Fruit fly (Drosophila melanogaster) whole organism, embryonic: ENCODE results near the gene CG14234.
A peak's percentile ranks its signal among the peaks of the same experiment; 100 is the strongest.

ENCODE experiments used
- Adf1 ChIP-seq: fragments of 200-800 bp; sonication (Bioruptor generic); IDR thresholded peaks from 2 replicates; pipeline ENCODE4 v1.3.6; 2022; ENCODE audit warnings: missing biosample characterization, missing genetic modification characterization
- B-H1 ChIP-seq: fragments of 200-800 bp; sonication (Bioruptor generic); IDR thresholded peaks from 3 replicates; pipeline ENCODE4 v1.3.6; 2022; ENCODE audit warnings: missing biosample characterization, missing genetic modification characterization
- CG12299 ChIP-seq: fragments of 200-800 bp; sonication (Bioruptor generic); optimal IDR thresholded peaks from 2 replicates; lab custom pipeline; 2018; ENCODE audit warnings: missing biosample characterization, mild to moderate bottlenecking, missing genetic modification characterization
- CG12769 ChIP-seq: fragments of 200-800 bp; sonication (Bioruptor generic); optimal IDR thresholded peaks from 2 replicates; lab custom pipeline; 2019; ENCODE audit warnings: missing biosample characterization, mild to moderate bottlenecking, missing genetic modification characterization, moderate library complexity
- CG13775 ChIP-seq: fragments of 200-800 bp; sonication (Bioruptor generic); optimal IDR thresholded peaks from 3 replicates; lab custom pipeline; 2017; ENCODE audit warnings: missing biosample characterization, mild to moderate bottlenecking, missing genetic modification characterization
- CG14014 ChIP-seq: fragments of 200-800 bp; sonication (Bioruptor generic); IDR thresholded peaks from 2 replicates; pipeline ENCODE4 v1.3.6; 2022; ENCODE audit warnings: missing biosample characterization, missing genetic modification characterization
- CG14050 ChIP-seq: fragments of 200-800 bp; sonication (Bioruptor generic); IDR thresholded peaks from 3 replicates; pipeline ENCODE4 v1.3.6; 2022; ENCODE audit warnings: missing biosample characterization, missing genetic modification characterization
- CG17612 ChIP-seq: fragments of 200-800 bp; sonication (Bioruptor generic); IDR thresholded peaks from 2 replicates; pipeline ENCODE4 v1.3.6; 2022; ENCODE audit warnings: missing biosample characterization, missing genetic modification characterization
- CG17802 ChIP-seq: fragments of 200-800 bp; sonication (Bioruptor generic); optimal IDR thresholded peaks from 2 replicates; lab custom pipeline; 2018; ENCODE audit warnings: missing biosample characterization, mild to moderate bottlenecking, missing genetic modification characterization, moderate library complexity
- CG1832 ChIP-seq: fragments of 200-800 bp; sonication (Bioruptor generic); optimal IDR thresholded peaks from 2 replicates; lab custom pipeline; 2017; ENCODE audit warnings: missing biosample characterization, mild to moderate bottlenecking, missing genetic modification characterization, inconsistent platforms
- CG30020 ChIP-seq: fragments of 200-800 bp; optimal IDR thresholded peaks from 2 replicates; lab custom pipeline; 2019; ENCODE audit warnings: missing biosample characterization, mild to moderate bottlenecking, missing genetic modification characterization, moderate library complexity
- CG30403 ChIP-seq: fragments of 200-800 bp; sonication (Bioruptor generic); optimal IDR thresholded peaks from 3 replicates; lab custom pipeline; 2016; ENCODE audit warnings: missing biosample characterization, missing genetic modification characterization
- CG32767 ChIP-seq: fragments of 200-800 bp; sonication (Bioruptor generic); IDR thresholded peaks from 2 replicates; pipeline ENCODE4 v1.3.6; 2022; ENCODE audit warnings: missing biosample characterization, missing genetic modification characterization
- CG3281 ChIP-seq: fragments of 200-800 bp; sonication (Bioruptor generic); optimal IDR thresholded peaks from 3 replicates; lab custom pipeline; 2017; ENCODE audit warnings: missing biosample characterization, mild to moderate bottlenecking, missing genetic modification characterization
- CG4360 ChIP-seq: fragments of 200-800 bp; sonication (Bioruptor generic); IDR thresholded peaks from 2 replicates; pipeline ENCODE4 v1.3.6; 2022; ENCODE audit warnings: missing biosample characterization, missing genetic modification characterization
- CG5180 ChIP-seq: fragments of 200-800 bp; sonication (Bioruptor generic); optimal IDR thresholded peaks from 3 replicates; lab custom pipeline; 2017; ENCODE audit warnings: missing biosample characterization, missing genetic modification characterization, mild to moderate bottlenecking, moderate library complexity, missing genetic modification reagents
- CG6683 ChIP-seq: fragments of 200-800 bp; sonication (Bioruptor generic); optimal IDR thresholded peaks from 2 replicates; lab custom pipeline; 2017; ENCODE audit warnings: missing biosample characterization, mild to moderate bottlenecking, missing genetic modification characterization, missing genetic modification reagents
- CG6854 ChIP-seq: fragments of 200-800 bp; sonication (Bioruptor generic); optimal IDR thresholded peaks from 3 replicates; lab custom pipeline; 2017; ENCODE audit warnings: missing biosample characterization, mild to moderate bottlenecking, missing genetic modification characterization
- CG7987 ChIP-seq: fragments of 200-800 bp; sonication (Bioruptor generic); optimal IDR thresholded peaks from 2 replicates; lab custom pipeline; 2018; ENCODE audit warnings: missing biosample characterization, mild to moderate bottlenecking, missing genetic modification characterization, moderate library complexity
- CG8478 ChIP-seq: fragments of >200 bp; optimal IDR thresholded peaks from 2 replicates; lab custom pipeline; 2018
- CG8765 ChIP-seq: fragments of 200-800 bp; sonication (Bioruptor generic); IDR thresholded peaks from 2 replicates; pipeline ENCODE4 v1.3.6; 2022; ENCODE audit warnings: missing biosample characterization, missing genetic modification characterization
- CG9437 ChIP-seq: fragments of 200-800 bp; sonication (Bioruptor generic); optimal IDR thresholded peaks from 2 replicates; lab custom pipeline; 2018; ENCODE audit warnings: missing biosample characterization, mild to moderate bottlenecking, missing genetic modification characterization
- CG9797 ChIP-seq: fragments of 200-800 bp; sonication (Bioruptor generic); optimal IDR thresholded peaks from 3 replicates; lab custom pipeline; 2018; ENCODE audit warnings: missing biosample characterization, mild to moderate bottlenecking, missing genetic modification characterization
- CG9932 ChIP-seq: fragments of 200-800 bp; sonication (Bioruptor generic); IDR thresholded peaks from 2 replicates; pipeline ENCODE4 v1.3.6; 2022; ENCODE audit warnings: missing biosample characterization, missing genetic modification characterization
- Dfd ChIP-seq, 2 experiments: fragments of >200 bp; optimal IDR thresholded peaks; 2 replicates each; lab custom pipeline; 2017; ENCODE audit warnings: missing biosample characterization in 2 of 2, missing genetic modification characterization in 2 of 2
- E2f1 ChIP-seq: fragments of 200-800 bp; sonication (Bioruptor generic); IDR thresholded peaks from 2 replicates; pipeline ENCODE4 v1.3.6; 2022; ENCODE audit warnings: missing biosample characterization, missing genetic modification characterization
- Hand ChIP-seq: fragments of 200-800 bp; sonication (Bioruptor generic); optimal IDR thresholded peaks from 2 replicates; lab custom pipeline; 2017; ENCODE audit warnings: mild to moderate bottlenecking, missing biosample characterization, missing genetic modification reagents, missing genetic modification characterization
- Hr39 ChIP-seq: fragments of >200 bp; optimal IDR thresholded peaks from 2 replicates; lab custom pipeline; 2017
- Max ChIP-seq: fragments of 200-800 bp; sonication (Bioruptor generic); optimal IDR thresholded peaks from 2 replicates; lab custom pipeline; 2016; ENCODE audit warnings: missing biosample characterization, mild to moderate bottlenecking, missing genetic modification characterization
- Six4 ChIP-seq: fragments of 200-800 bp; sonication (Bioruptor generic); optimal IDR thresholded peaks from 2 replicates; lab custom pipeline; 2016; ENCODE audit warnings: missing biosample characterization, missing genetic modification characterization
- Ssrp ChIP-seq: fragments of 200-800 bp; sonication (Bioruptor generic); optimal IDR thresholded peaks from 2 replicates; lab custom pipeline; 2018; ENCODE audit warnings: missing biosample characterization, mild to moderate bottlenecking, missing genetic modification characterization, moderate library complexity
- Trl ChIP-seq, 3 experiments: fragments of >200 bp in 2 of 3; fragments of 200-800 bp in 1 of 3; sonication (Bioruptor generic) in 1 of 3; optimal IDR thresholded peaks; 2 replicates in 1 of 3; 3 replicates in 2 of 3; lab custom pipeline; 2016 to 2017; ENCODE audit warnings: missing biosample characterization in 1 of 3, missing genetic modification characterization in 1 of 3
- bbx ChIP-seq: fragments of 200-800 bp; sonication (Bioruptor generic); IDR thresholded peaks from 2 replicates; pipeline ENCODE4 v1.3.6; 2022; ENCODE audit warnings: missing biosample characterization, missing genetic modification characterization; ENCODE audit not compliant: partially characterized antibody
- cato ChIP-seq: fragments of 200-800 bp; sonication (Bioruptor generic); optimal IDR thresholded peaks from 2 replicates; lab custom pipeline; 2016; ENCODE audit warnings: missing biosample characterization, missing genetic modification characterization, borderline replicate concordance
- caup ChIP-seq: fragments of 200-800 bp; sonication (Bioruptor generic); optimal IDR thresholded peaks from 3 replicates; lab custom pipeline; 2017; ENCODE audit warnings: missing biosample characterization, mild to moderate bottlenecking, missing genetic modification characterization, moderate library complexity; ENCODE audit not compliant: severe bottlenecking
- chinmo ChIP-seq: fragments of 200-800 bp; sonication (Bioruptor generic); IDR thresholded peaks from 4 replicates; pipeline ENCODE4 v1.3.6; 2022; ENCODE audit warnings: missing biosample characterization, missing genetic modification characterization; ENCODE audit not compliant: partially characterized antibody
- ci ChIP-seq: fragments of 200-800 bp; sonication (Bioruptor generic); IDR thresholded peaks from 3 replicates; pipeline ENCODE4 v1.3.6; 2022; ENCODE audit warnings: missing biosample characterization, missing genetic modification characterization
- dysf ChIP-seq: fragments of 200-800 bp; sonication (Bioruptor generic); IDR thresholded peaks from 3 replicates; pipeline ENCODE4 v1.3.6; 2022; ENCODE audit warnings: missing biosample characterization, missing genetic modification characterization
- her ChIP-seq: fragments of 200-800 bp; sonication (Bioruptor generic); optimal IDR thresholded peaks from 2 replicates; lab custom pipeline; 2016; ENCODE audit warnings: missing biosample characterization, missing genetic modification characterization
- nerfin-2 ChIP-seq: fragments of 200-800 bp; sonication (Bioruptor generic); IDR thresholded peaks from 2 replicates; pipeline ENCODE4 v1.3.6; 2022; ENCODE audit warnings: missing biosample characterization, missing genetic modification characterization; ENCODE audit not compliant: partially characterized antibody
- p53 ChIP-seq: fragments of 200-800 bp; sonication (Bioruptor generic); optimal IDR thresholded peaks from 2 replicates; lab custom pipeline; 2016; ENCODE audit warnings: missing biosample characterization, missing genetic modification characterization
- peb ChIP-seq: fragments of 200-800 bp; sonication (Bioruptor generic); IDR thresholded peaks from 2 replicates; pipeline ENCODE4 v1.3.6; 2022; ENCODE audit warnings: missing biosample characterization, missing genetic modification characterization
- prd ChIP-seq, 3 experiments: fragments of >200 bp in 2 of 3; fragments of 200-800 bp in 1 of 3; sonication (Bioruptor generic) in 1 of 3; optimal IDR thresholded peaks in 2 of 3; IDR thresholded peaks in 1 of 3; 2 replicates in 2 of 3; 3 replicates in 1 of 3; pipeline versions ENCODE4 v1.3.6 to Lab custom; 2017 to 2022; ENCODE audit warnings: missing biosample characterization in 1 of 3, missing genetic modification characterization in 1 of 3
- salm ChIP-seq: fragments of 200-800 bp; sonication (Bioruptor generic); optimal IDR thresholded peaks from 2 replicates; lab custom pipeline; 2018; ENCODE audit warnings: missing biosample characterization, mild to moderate bottlenecking, missing genetic modification characterization
- sim ChIP-seq: fragments of 200-800 bp; sonication (Bioruptor generic); IDR thresholded peaks from 2 replicates; pipeline ENCODE4 v1.3.6; 2022; ENCODE audit warnings: missing biosample characterization, missing genetic modification characterization
- ssp ChIP-seq: fragments of 200-800 bp; sonication (Bioruptor generic); IDR thresholded peaks from 2 replicates; pipeline ENCODE4 v1.3.6; 2022; ENCODE audit warnings: missing biosample characterization, missing genetic modification characterization
- toy ChIP-seq: fragments of 200-800 bp; sonication (Bioruptor generic); IDR thresholded peaks from 2 replicates; pipeline ENCODE4 v1.3.6; 2022; ENCODE audit warnings: missing biosample characterization, missing genetic modification characterization
- twi ChIP-seq: fragments of 200-800 bp; optimal IDR thresholded peaks from 2 replicates; lab custom pipeline; 2019; ENCODE audit warnings: missing biosample characterization, mild to moderate bottlenecking, missing genetic modification characterization, moderate library complexity

Gene CG14234

dm6 chrX:19711936-19712335 is 23.4 kb upstream of the CG14234 start:
- TF ChIP-seq dysf (GFP tag; lab: Robert Waterston, UW) (no peak), her (no peak), CG4360 (GFP tag; lab: Robert Waterston, UW) (peak; percentile 83), CG30020 (tag; lab: Kevin White, UChicago) (peak; percentile 28), CG17802 (tag; lab: Kevin White, UChicago) (peak; percentile 52), ssp (0 out of 2 replicates have a peak, but pooled peaks have one; percentile 25)

dm6 chrX:19712898-19713627 is 22.3 kb upstream of the CG14234 start, which contains the start of gene meso18E:
TSS of gene meso18E (minus strand) at chrX:19713045.
- TF ChIP-seq CG8765 (GFP tag; lab: Robert Waterston, UW) = no peak
- no peak for TF ChIP-seq B-H1
- TF ChIP-seq CG12769 (tag; lab: Kevin White, UChicago) = peak; percentile 86
- TF ChIP-seq CG6683 (GFP tag; lab: Kevin White, UChicago) = no peak
- no peak for TF ChIP-seq CG7987 (GFP tag; lab: Kevin White, UChicago)
- no peak for TF ChIP-seq Hand (GFP tag; lab: Kevin White, UChicago)
- no peak for TF ChIP-seq CG6854 (GFP tag; lab: Kevin White, UChicago)
- TF ChIP-seq cato (GFP tag; lab: Kevin White, UChicago) = no peak
- peak; percentile 19; the same call in 1 of the 2 replicates for TF ChIP-seq CG32767 (GFP tag; lab: Robert Waterston, UW)
- no peak for TF ChIP-seq salm
- peak; percentile 18 for TF ChIP-seq CG5180 (GFP tag; lab: Kevin White, UChicago)
- TF ChIP-seq CG9797 (GFP tag; lab: Kevin White, UChicago) = no peak
- TF ChIP-seq CG9437 (GFP tag; lab: Kevin White, UChicago) = no peak
- no peak for TF ChIP-seq sim (GFP tag; lab: Robert Waterston, UW)
- TF ChIP-seq Ssrp (tag; lab: Kevin White, UChicago) = no peak
- no peak for TF ChIP-seq CG12299 (tag; lab: Kevin White, UChicago)
- no peak for TF ChIP-seq CG13775 (GFP tag; lab: Kevin White, UChicago)
- 0 out of 4 replicates have a peak, but pooled peaks have one; percentile 7 for TF ChIP-seq chinmo
- TF ChIP-seq CG17612 (GFP tag; lab: Robert Waterston, UW) = no peak
- TF ChIP-seq CG8478 (lab: Kevin White, UChicago) = peak; percentile 68
- no peak for TF ChIP-seq Six4 (GFP tag; lab: Kevin White, UChicago)
- TF ChIP-seq twi (tag; lab: Kevin White, UChicago) = peak; percentile 91
- TF ChIP-seq Adf1 = peak; percentile 65
- no peak for TF ChIP-seq CG9932 (GFP tag; lab: Robert Waterston, UW)
- no peak for TF ChIP-seq bbx (GFP tag; lab: Robert Waterston, UW)
- peak in 1 of 2 experiments; percentile 48 for TF ChIP-seq Trl (optimal IDR thresholded peaks at IDR 0.05; lab: Kevin White, UChicago)
- no peak for TF ChIP-seq Trl (GFP tag; optimal IDR thresholded peaks at IDR 0.05; lab: Kevin White, UChicago)
- no peak for TF ChIP-seq prd (optimal IDR thresholded peaks at IDR 0.05; lab: Kevin White, UChicago)
- TF ChIP-seq prd (GFP tag; IDR thresholded peaks at IDR 0.05; lab: Robert Waterston, UW) = no peak
- no peak for TF ChIP-seq E2f1 (GFP tag; lab: Robert Waterston, UW)
- no peak for TF ChIP-seq p53 (GFP tag; lab: Kevin White, UChicago)
- TF ChIP-seq Dfd (GFP tag; optimal IDR thresholded peaks at IDR 0.05; lab: Kevin White, UChicago) = peak in 1 of 2 experiments; percentile 1
- no peak for TF ChIP-seq Max
- TF ChIP-seq CG1832 = no peak
- no peak for TF ChIP-seq CG3281 (GFP tag; lab: Kevin White, UChicago)
- TF ChIP-seq ci = no peak
- TF ChIP-seq peb (GFP tag; lab: Robert Waterston, UW) = no peak
- no peak for TF ChIP-seq ssp
- TF ChIP-seq CG14050 (GFP tag; lab: Robert Waterston, UW) = no peak
- TF ChIP-seq CG30403 (GFP tag; lab: Kevin White, UChicago) = no peak
- TF ChIP-seq CG14014 = no peak
- TF ChIP-seq caup (GFP tag; lab: Kevin White, UChicago) = no peak
- TF ChIP-seq nerfin-2 (GFP tag; lab: Robert Waterston, UW) = no peak
- TF ChIP-seq Hr39 (lab: Kevin White, UChicago) = peak; percentile 97
- TF ChIP-seq toy (GFP tag; lab: Robert Waterston, UW) = no peak
